Worm (Caenorhabditis elegans) whole organism, young adult: ENCODE results near the gene henn-1.

Experiments used
- F57C9.4 ChIP-seq: sonication (generic microtip); optimal IDR thresholded peaks from 2 replicates; lab custom pipeline; 2017; ENCODE audit warnings: mild to moderate bottlenecking, missing genetic modification characterization, missing compliant biosample characterization
- dpl-1 ChIP-seq: fragments of 150-350 bp; optimal IDR thresholded peaks from 2 replicates; lab custom pipeline; 2014; ENCODE audit warnings: missing biosample characterization, missing genetic modification reagents, missing genetic modification characterization
- ets-4 ChIP-seq: fragments of 200-800 bp; sonication (Bioruptor generic); optimal IDR thresholded peaks from 2 replicates; lab custom pipeline; 2018; ENCODE audit warnings: mild to moderate bottlenecking, missing genetic modification characterization, missing compliant biosample characterization
- him-1 ChIP-seq: sonication (generic microtip); optimal IDR thresholded peaks from 2 replicates; lab custom pipeline; 2016; ENCODE audit warnings: missing genotype, missing genetic modification reagents, missing genetic modification characterization, missing compliant biosample characterization
- hmg-1.2 ChIP-seq: fragments of 200-800 bp; sonication (Bioruptor generic); IDR thresholded peaks from 2 replicates; pipeline ENCODE4 v1.3.6; 2022; ENCODE audit warnings: missing genetic modification reagents, missing genetic modification characterization, missing compliant biosample characterization
- hmg-20 ChIP-seq: fragments of 200-800 bp; sonication (Bioruptor generic); IDR thresholded peaks from 2 replicates; pipeline ENCODE4 v1.3.6; 2022; ENCODE audit warnings: missing genetic modification reagents, missing genetic modification characterization, missing compliant biosample characterization
- hrde-1 ChIP-seq: sonication (generic microtip); optimal IDR thresholded peaks from 2 replicates; lab custom pipeline; 2016; ENCODE audit warnings: missing genetic modification characterization, mild to moderate bottlenecking, missing compliant biosample characterization, moderate library complexity, missing genotype, missing genetic modification reagents, borderline replicate concordance
- madf-8 ChIP-seq: fragments of 200-800 bp; sonication (Bioruptor generic); conservative IDR thresholded peaks from 2 replicates; pipeline ENCODE4 v1.3.6; 2022; ENCODE audit warnings: missing genetic modification reagents, missing genetic modification characterization, missing compliant biosample characterization
- pha-4 ChIP-seq: fragments of 150-350 bp; sonication (generic microtip); optimal IDR thresholded peaks from 2 replicates; lab custom pipeline; 2014; ENCODE audit warnings: missing biosample characterization, missing genetic modification reagents, missing genetic modification characterization
- sea-2 ChIP-seq: fragments of 200-800 bp; sonication (Bioruptor generic); IDR thresholded peaks from 2 replicates; pipeline ENCODE4 v1.3.6; 2022; ENCODE audit warnings: missing genetic modification characterization, missing compliant biosample characterization
- snpc-3.4 ChIP-seq: sonication (generic microtip); optimal IDR thresholded peaks from 2 replicates; lab custom pipeline; 2017; ENCODE audit warnings: missing genetic modification characterization, mild to moderate bottlenecking, missing compliant biosample characterization, antibody characterized with exemption, moderate library complexity, missing genotype, missing genetic modification reagents
- snpc-4 ChIP-seq, 5 experiments: fragments of 150-350 bp in 1 of 5; sonication (generic microtip) in 4 of 5; optimal IDR thresholded peaks; 2 replicates each; lab custom pipeline; 2014 to 2018; ENCODE audit warnings: missing genetic modification characterization in 5 of 5, missing biosample characterization in 3 of 5, antibody characterized with exemption in 2 of 5, mild to moderate bottlenecking in 2 of 5, missing compliant biosample characterization in 2 of 5, missing genotype in 2 of 5, moderate library complexity in 2 of 5, missing genetic modification reagents in 1 of 5
- unc-62 ChIP-seq: fragments of 150-350 bp; optimal IDR thresholded peaks from 2 replicates; lab custom pipeline; 2014; ENCODE audit warnings: missing biosample characterization, missing genetic modification reagents, missing genetic modification characterization
- ztf-18 ChIP-seq: sonication (generic microtip); optimal IDR thresholded peaks from 2 replicates; lab custom pipeline; 2016; ENCODE audit warnings: missing genotype, mild to moderate bottlenecking, missing genetic modification characterization, missing compliant biosample characterization

DNA sequence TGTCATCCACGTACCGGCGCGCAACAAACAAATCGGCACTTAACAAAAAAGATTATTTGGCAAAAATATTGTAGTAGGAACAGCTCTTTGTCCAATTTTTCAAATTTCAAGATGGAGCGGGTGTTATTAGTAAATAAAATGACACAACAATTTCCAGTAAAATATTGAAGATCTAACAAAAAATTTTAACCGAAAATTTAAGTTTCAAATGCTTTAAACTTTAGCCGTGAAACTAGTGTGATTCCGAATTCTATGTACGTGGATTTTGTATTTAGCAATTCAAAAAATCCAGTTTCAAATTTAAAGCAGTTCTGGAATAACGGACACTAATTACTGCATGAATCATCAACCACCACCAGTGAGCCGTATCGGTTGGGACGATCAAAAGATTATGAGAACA, 29.7 kb upstream of the henn-1 start, which contains the start of gene snb-5:
- TF ChIP-seq him-1 (no peak), ztf-18 (no peak), pha-4 (tag; lab: Kevin White, UChicago) (no peak), sea-2 (GFP tag; lab: Robert Waterston, UW) (no peak), hmg-20 (GFP tag; lab: Robert Waterston, UW) (no peak), madf-8 (no peak), snpc-4 (GFP tag; optimal IDR thresholded peaks at IDR 0.05; lab: Kevin White, UChicago) (no peak), snpc-4 (tag; optimal IDR thresholded peaks at IDR 0.05; lab: Kevin White, UChicago) (no peak), unc-62 (no peak), hmg-1.2 (no peak), hrde-1 (tag; lab: Kevin White, UChicago) (no peak), snpc-3.4 (tag; lab: Kevin White, UChicago) (no peak), ets-4 (GFP tag; lab: Kevin White, UChicago) (no peak), dpl-1 (no peak), F57C9.4 (tag; lab: Kevin White, UChicago) (no peak)
